Fruit fly (Drosophila melanogaster) whole organism, embryonic: ENCODE results near the gene CG10086.

Source experiments
- CG9932 ChIP-seq: fragments of 200-800 bp; sonication (Bioruptor generic); IDR thresholded peaks from 2 replicates; pipeline ENCODE4 v1.3.6; 2022; ENCODE audit warnings: missing biosample characterization, missing genetic modification characterization
- CTCF ChIP-seq: fragments of 200-800 bp; sonication (Bioruptor generic); optimal IDR thresholded peaks from 2 replicates; lab custom pipeline; 2017; ENCODE audit warnings: missing biosample characterization, mild to moderate bottlenecking, missing genetic modification characterization, moderate library complexity
- HLH54F ChIP-seq: fragments of 200-800 bp; sonication (Bioruptor generic); optimal IDR thresholded peaks from 3 replicates; lab custom pipeline; 2016; ENCODE audit warnings: missing biosample characterization, missing genetic modification characterization
- psq ChIP-seq: fragments of 200-800 bp; sonication (Bioruptor generic); optimal IDR thresholded peaks from 2 replicates; lab custom pipeline; 2017; ENCODE audit warnings: missing biosample characterization, missing genetic modification characterization
- sna ChIP-seq: fragments of 200-800 bp; sonication (Bioruptor generic); IDR thresholded peaks from 2 replicates; pipeline ENCODE4 v1.3.6; 2022; ENCODE audit warnings: missing biosample characterization, missing genetic modification characterization; ENCODE audit not compliant: partially characterized antibody

- TF ChIP-seq HLH54F (GFP tag; lab: Kevin White, UChicago) (no peak), sna (GFP tag; lab: Robert Waterston, UW) (no peak), psq (GFP tag; lab: Kevin White, UChicago) (no peak), CG9932 (GFP tag; lab: Robert Waterston, UW) (no peak), CTCF (no peak)
These were observed 8.1 kb downstream of the CG10086 start, which contains the start of gene CG18744 for dm6 chr3R:7798525-7798924.
